Worm (Caenorhabditis elegans) whole organism, young adult: Measurements from ENCODE around the gene irld-62.
"Not testable (repeated sequence)": the region's sequence is repeated elsewhere in the genome, so short reads cannot be mapped to it uniquely, and the experiment has no call there.

Source experiments
- B0035.1 ChIP-seq: sonication (generic microtip); optimal IDR thresholded peaks from 2 replicates; lab custom pipeline; 2016; ENCODE audit warnings: missing genetic modification characterization, mild to moderate bottlenecking, missing compliant biosample characterization, missing genotype, missing genetic modification reagents
- aptf-2 ChIP-seq: fragments of 200-800 bp; sonication (Bioruptor generic); conservative IDR thresholded peaks from 2 replicates; pipeline ENCODE4 v1.3.6; 2022; ENCODE audit warnings: missing genetic modification reagents, missing genetic modification characterization, missing compliant biosample characterization
- pbrm-1 ChIP-seq: fragments of 200-800 bp; sonication (Bioruptor generic); IDR thresholded peaks from 2 replicates; pipeline ENCODE4 v1.3.6; 2022; ENCODE audit warnings: missing genetic modification reagents, missing genetic modification characterization, missing compliant biosample characterization
- ztf-25 ChIP-seq: fragments of 200-800 bp; sonication (Bioruptor generic); IDR thresholded peaks from 2 replicates; pipeline ENCODE4 v1.3.6; 2022; ENCODE audit warnings: missing genetic modification reagents, missing genetic modification characterization, missing compliant biosample characterization

DNA sequence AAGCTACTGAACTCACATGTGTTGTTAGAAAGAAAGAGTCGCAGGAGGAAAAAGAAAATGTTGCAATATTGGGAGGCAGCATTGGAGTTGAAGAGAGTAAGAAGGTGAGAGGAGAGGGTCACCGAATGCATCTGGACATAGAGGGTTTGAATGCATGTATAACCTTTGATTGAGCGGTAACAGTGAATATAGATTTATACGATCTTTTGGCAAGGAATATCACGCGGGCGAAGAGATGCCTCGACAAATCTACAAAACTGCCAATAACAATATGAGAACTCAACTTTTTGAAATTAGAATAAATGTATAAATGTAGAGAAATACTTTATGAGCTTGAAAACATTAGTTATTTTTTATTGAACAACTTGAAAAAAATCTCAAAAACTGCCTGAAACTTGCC, 48.5 kb upstream of the irld-62 start, which contains the start of gene M01B2.10:
- not testable (repeated sequence) for TF ChIP-seq pbrm-1 (GFP tag; lab: Robert Waterston, UW); aptf-2 (GFP tag; lab: Robert Waterston, UW); ztf-25; B0035.1 (tag; lab: Kevin White, UChicago)
